Worm (Caenorhabditis elegans): Measurements from ENCODE around the gene F35D2.6.

DNA sequence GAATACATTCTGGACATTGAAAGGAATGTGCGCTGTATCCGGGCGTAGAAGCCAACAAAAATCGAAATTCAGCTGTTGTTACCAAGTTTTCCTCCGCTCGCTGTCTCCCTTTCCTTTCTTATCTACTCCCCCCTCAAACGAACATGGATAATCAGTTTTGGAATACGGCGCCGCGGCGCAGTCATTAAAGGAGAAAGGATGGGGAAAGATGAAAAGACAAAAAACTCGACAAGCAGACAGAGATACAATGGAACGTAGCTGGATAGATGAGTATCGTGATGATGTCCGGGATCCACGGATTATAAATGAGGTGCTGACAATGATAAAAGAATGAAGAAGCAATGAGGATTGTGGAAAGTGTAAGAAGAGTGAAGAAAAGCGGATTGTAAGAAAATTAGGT lies 32.1 kb upstream of the F35D2.6 start:
- TF ChIP-seq ztf-11 (tag; optimal IDR thresholded peaks at IDR 0.05) (no peak), ama-1 (optimal IDR thresholded peaks at IDR 0.05) (peak; percentile 89), skn-1 (tag; optimal IDR thresholded peaks at IDR 0.05) (no peak), zag-1 (tag; optimal IDR thresholded peaks at IDR 0.05) (no peak), nhr-237 (tag; optimal IDR thresholded peaks at IDR 0.05) (no peak), snpc-4 (tag; optimal IDR thresholded peaks at IDR 0.05) (no peak), lin-15B (tag; optimal IDR thresholded peaks at IDR 0.05) (no peak)

All from whole organism, L3 larva.